Worm (Caenorhabditis elegans): ENCODE data around the gene Y47D7A.9.

ce11 chrV:4421475-4421874, 2.3 kb downstream of the Y47D7A.9 start, which contains the start of gene skr-14:
- no peak for TF ChIP-seq unc-62 (GFP tag; optimal IDR thresholded peaks at IDR 0.05)
- no peak for TF ChIP-seq zag-1 (tag; optimal IDR thresholded peaks at IDR 0.05)
- TF ChIP-seq snpc-4 (tag; optimal IDR thresholded peaks at IDR 0.05): no peak

Data from whole organism, L2 larva.